Fruit fly (Drosophila melanogaster): Measurements from ENCODE around the gene CG14153.

dm6 chr3L:10678545-10679067 is 35.3 kb downstream of the CG14153 start:
- TF ChIP-seq psq (optimal IDR thresholded peaks at IDR 0.05) = no peak
- TF ChIP-seq h (optimal IDR thresholded peaks at IDR 0.05) = no peak
- no peak for TF ChIP-seq Myc (optimal IDR thresholded peaks at IDR 0.05)
- TF ChIP-seq ttk (optimal IDR thresholded peaks at IDR 0.05) = no peak
